Worm (Caenorhabditis elegans): ENCODE results near the gene T09D3.3.
A peak's percentile ranks its signal among the peaks of the same experiment; 100 is the strongest.

The T09D3.3 gene

DNA sequence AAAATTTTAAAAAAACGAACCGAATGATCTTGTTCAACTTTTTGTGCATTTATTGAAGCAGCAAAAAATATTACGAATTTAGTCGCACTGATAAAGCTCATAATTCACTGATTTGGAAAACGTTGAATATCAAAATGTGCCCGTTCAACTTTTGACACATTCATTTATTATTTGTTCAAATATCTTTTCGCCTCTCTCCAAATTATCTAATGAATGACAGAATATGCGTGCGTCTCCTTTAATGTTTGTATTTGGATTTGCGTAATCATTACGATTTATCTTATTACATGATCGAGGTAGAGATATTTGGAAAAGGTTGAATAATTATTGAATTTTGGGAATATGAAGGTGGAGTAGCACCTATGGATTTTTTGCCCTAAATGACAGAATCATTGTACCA, at the start of gene T09D3.3:
Gene T09D3.3, minus strand, starts transcription at position 101 of the 400 bp plus-strand sequence.
- TF ChIP-seq unc-42 (tag; optimal IDR thresholded peaks at IDR 0.05) (no peak), lin-11 (tag; optimal IDR thresholded peaks at IDR 0.05) (no peak), fkh-10 (GFP tag; optimal IDR thresholded peaks at IDR 0.05) (no peak), nhr-232 (tag; optimal IDR thresholded peaks at IDR 0.05) (no peak), sox-2 (GFP tag; IDR thresholded peaks at IDR 0.05) (no peak), npax-4 (tag; optimal IDR thresholded peaks at IDR 0.05) (no peak), sox-4 (tag; optimal IDR thresholded peaks at IDR 0.05) (no peak), madf-2 (tag; optimal IDR thresholded peaks at IDR 0.05) (no peak), ztf-16 (tag; optimal IDR thresholded peaks at IDR 0.05) (no peak), ama-1 (optimal IDR thresholded peaks at IDR 0.05) (no peak), ceh-6 (GFP tag; optimal IDR thresholded peaks at IDR 0.05) (no peak), rnt-1 (tag; optimal IDR thresholded peaks at IDR 0.05) (no peak), pros-1 (tag; optimal IDR thresholded peaks at IDR 0.05) (no peak), fax-1 (tag; optimal IDR thresholded peaks at IDR 0.05) (no peak), pax-1 (tag; optimal IDR thresholded peaks at IDR 0.05) (no peak), gmeb-2 (tag; optimal IDR thresholded peaks at IDR 0.05) (no peak), hlh-30 (tag; optimal IDR thresholded peaks at IDR 0.05; ENCODE audit: insufficient read depth) (no peak)

DNA sequence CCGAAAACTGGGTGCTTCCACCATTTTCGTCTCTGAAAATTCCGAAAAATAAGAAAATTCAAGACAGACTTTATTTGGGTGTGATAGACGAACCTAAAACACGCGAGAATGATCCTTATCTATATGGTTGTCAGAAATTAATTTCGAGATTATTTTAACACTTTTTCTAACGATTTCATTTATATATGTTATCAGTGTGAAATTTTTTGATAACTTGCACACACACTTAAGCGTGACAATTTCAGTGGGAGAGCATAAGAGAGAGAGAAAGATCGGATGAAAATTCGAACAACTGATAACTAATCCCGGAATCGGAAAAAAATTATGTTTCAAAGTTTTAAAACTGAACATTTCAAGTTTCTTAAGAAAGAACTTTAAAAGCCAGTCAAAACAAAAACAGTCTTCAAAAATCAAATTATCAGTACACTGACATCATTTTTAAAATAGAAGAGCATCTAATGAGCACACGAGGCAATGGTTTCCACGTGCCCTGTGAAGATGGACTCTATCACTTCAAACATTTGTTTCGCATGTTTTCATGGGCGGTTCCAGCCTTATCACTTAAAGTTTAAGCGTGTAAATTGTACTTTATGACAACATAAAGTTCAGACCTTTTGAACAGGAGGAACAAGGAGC, 43.7 kb upstream of the T09D3.3 start, which contains the start of gene C35A11.4:
Gene C35A11.4, minus strand, starts transcription at position 156 of the 636 bp plus-strand sequence.
- TF ChIP-seq ceh-24 (tag; optimal IDR thresholded peaks at IDR 0.05): no peak
- peak; percentile 43 for TF ChIP-seq elt-2 (tag; optimal IDR thresholded peaks at IDR 0.05)
- TF ChIP-seq ceh-30 (tag; optimal IDR thresholded peaks at IDR 0.05): no peak
- no peak for TF ChIP-seq F13H6.1 (tag; optimal IDR thresholded peaks at IDR 0.05)
- TF ChIP-seq ceh-45 (GFP tag; IDR thresholded peaks at IDR 0.05): no peak
- no peak for TF ChIP-seq unc-55 (GFP tag; optimal IDR thresholded peaks at IDR 0.05)
- TF ChIP-seq pha-2 (tag; optimal IDR thresholded peaks at IDR 0.05): no peak

DNA sequence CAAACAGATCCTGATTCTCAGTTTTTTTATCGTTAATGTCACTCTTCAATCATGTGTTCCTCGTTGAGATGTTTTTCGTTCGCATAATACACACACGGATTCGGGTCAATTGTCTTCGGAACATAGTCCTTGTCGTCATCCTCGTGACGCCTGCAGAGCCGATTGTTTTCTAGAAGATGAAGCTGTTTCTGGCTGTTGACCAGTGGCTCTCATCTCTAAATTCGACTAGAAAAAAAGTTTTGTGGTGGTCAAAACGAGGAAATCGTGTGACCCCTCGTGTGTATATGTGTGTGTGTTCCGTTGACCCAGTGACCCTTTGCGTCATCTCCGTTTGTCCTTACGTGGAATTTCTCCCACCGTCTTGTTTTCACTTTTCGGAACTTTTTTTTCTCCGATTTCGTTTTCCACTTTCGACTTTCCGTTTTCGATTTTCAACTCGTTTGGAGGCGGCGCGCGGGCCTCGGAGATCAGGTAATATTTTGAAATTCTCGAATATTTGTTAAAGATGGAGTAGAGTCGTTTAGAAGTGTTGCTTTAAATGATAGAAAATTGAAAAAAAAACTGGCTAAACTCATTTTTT, 36.6 kb upstream of the T09D3.3 start, which contains the start of gene C35A11.2:
Gene C35A11.2, plus strand, starts transcription at position 386 of the 580 bp plus-strand sequence.
- TF ChIP-seq ceh-24 (tag; optimal IDR thresholded peaks at IDR 0.05) (no peak), pag-3 (tag; optimal IDR thresholded peaks at IDR 0.05; ENCODE audit: borderline replicate concordance) (no peak), C08G9.2 (tag; optimal IDR thresholded peaks at IDR 0.05) (no peak), fkh-10 (GFP tag; optimal IDR thresholded peaks at IDR 0.05) (no peak), dve-1 (tag; optimal IDR thresholded peaks at IDR 0.05) (no peak), tbx-7 (tag; optimal IDR thresholded peaks at IDR 0.05) (no peak)

- TF ChIP-seq ceh-48 (tag; optimal IDR thresholded peaks at IDR 0.05) (no peak), sdc-2 (tag; optimal IDR thresholded peaks at IDR 0.05) (no peak), ttx-3 (tag; optimal IDR thresholded peaks at IDR 0.05) (no peak), rnt-1 (tag; optimal IDR thresholded peaks at IDR 0.05) (no peak), ceh-31 (tag; optimal IDR thresholded peaks at IDR 0.05) (no peak), pag-3 (tag; optimal IDR thresholded peaks at IDR 0.05; ENCODE audit: borderline replicate concordance) (no peak)
Observed at ce11 chrV:5372118-5372517, 22.7 kb upstream of the T09D3.3 start, which contains the start of gene C35A11.3. Gene C35A11.3 (plus strand): TSS chrV:5372418.

- TF ChIP-seq ceh-18 (tag; optimal IDR thresholded peaks at IDR 0.05) (no peak), lim-6 (tag; optimal IDR thresholded peaks at IDR 0.05) (no peak)
Observed at ce11 chrV:5368792-5369191, 19.4 kb upstream of the T09D3.3 start, which contains the start of gene T09D3.9. Gene T09D3.9 (minus strand): TSS chrV:5368892.
